Fruit fly (Drosophila melanogaster) whole organism, embryonic: Measurements from ENCODE around the gene CG14082.

Experiments
- ATbp ChIP-seq: fragments of 200-800 bp; sonication (Bioruptor generic); optimal IDR thresholded peaks from 2 replicates; lab custom pipeline; 2017; ENCODE audit warnings: missing biosample characterization, mild to moderate bottlenecking, missing genetic modification characterization, missing genetic modification reagents
- Aef1 ChIP-seq: fragments of 200-800 bp; sonication (Bioruptor generic); IDR thresholded peaks from 3 replicates; pipeline ENCODE4 v1.3.6; 2022; ENCODE audit warnings: missing biosample characterization, missing genetic modification characterization
- BEAF-32 ChIP-seq: fragments of 200-800 bp; sonication (Bioruptor generic); optimal IDR thresholded peaks from 3 replicates; lab custom pipeline; 2017; ENCODE audit warnings: missing biosample characterization, missing genetic modification characterization, mild to moderate bottlenecking, moderate library complexity, missing genetic modification reagents
- CG10462 ChIP-seq: fragments of 200-800 bp; sonication (Bioruptor generic); optimal IDR thresholded peaks from 2 replicates; lab custom pipeline; 2016; ENCODE audit warnings: missing biosample characterization, missing genetic modification characterization
- CG10959 ChIP-seq: fragments of 200-800 bp; sonication (Bioruptor generic); IDR thresholded peaks from 2 replicates; pipeline ENCODE4 v1.3.6; 2022; ENCODE audit warnings: missing biosample characterization, missing genetic modification characterization
- CG13287 ChIP-seq: fragments of 200-800 bp; sonication (Bioruptor generic); IDR thresholded peaks from 2 replicates; pipeline ENCODE4 v1.3.6; 2022; ENCODE audit warnings: missing biosample characterization, missing genetic modification characterization; ENCODE audit not compliant: partially characterized antibody
- CG13894 ChIP-seq: fragments of 200-800 bp; sonication (Bioruptor generic); optimal IDR thresholded peaks from 3 replicates; lab custom pipeline; 2018; ENCODE audit warnings: missing biosample characterization, mild to moderate bottlenecking, missing genetic modification characterization, moderate library complexity
- CG14014 ChIP-seq: fragments of 200-800 bp; sonication (Bioruptor generic); IDR thresholded peaks from 2 replicates; pipeline ENCODE4 v1.3.6; 2022; ENCODE audit warnings: missing biosample characterization, missing genetic modification characterization
- CG14860 ChIP-seq: fragments of 200-800 bp; sonication (Bioruptor generic); IDR thresholded peaks from 3 replicates; pipeline ENCODE4 v1.3.6; 2022; ENCODE audit warnings: missing biosample characterization, missing genetic modification characterization; ENCODE audit not compliant: partially characterized antibody
- CG1647 ChIP-seq: fragments of 200-800 bp; sonication (Bioruptor generic); optimal IDR thresholded peaks from 3 replicates; lab custom pipeline; 2016; ENCODE audit warnings: missing biosample characterization, missing genetic modification characterization
- CG18476 ChIP-seq: fragments of 200-800 bp; sonication (Bioruptor generic); optimal IDR thresholded peaks from 2 replicates; lab custom pipeline; 2016; ENCODE audit warnings: missing biosample characterization, mild to moderate bottlenecking, missing genetic modification characterization
- CG2199 ChIP-seq: fragments of 200-800 bp; sonication (Bioruptor generic); IDR thresholded peaks from 3 replicates; pipeline ENCODE4 v1.3.6; 2022; ENCODE audit warnings: missing biosample characterization, missing genetic modification characterization
- CG3726 ChIP-seq: fragments of 200-800 bp; sonication (Bioruptor generic); IDR thresholded peaks from 3 replicates; pipeline ENCODE4, ENCODE4 v1.3.6; 2022; ENCODE audit warnings: missing biosample characterization, missing genetic modification characterization
- CG6689 ChIP-seq: fragments of 200-800 bp; sonication (Bioruptor generic); IDR thresholded peaks from 2 replicates; pipeline ENCODE4 v1.3.6; 2022; ENCODE audit warnings: missing biosample characterization, missing genetic modification characterization
- CG8944 ChIP-seq: fragments of 200-800 bp; sonication (Bioruptor generic); optimal IDR thresholded peaks from 3 replicates; lab custom pipeline; 2016; ENCODE audit warnings: missing biosample characterization, missing genetic modification characterization
- CG9797 ChIP-seq: fragments of 200-800 bp; sonication (Bioruptor generic); optimal IDR thresholded peaks from 3 replicates; lab custom pipeline; 2018; ENCODE audit warnings: missing biosample characterization, mild to moderate bottlenecking, missing genetic modification characterization
- D19A ChIP-seq: fragments of 200-800 bp; optimal IDR thresholded peaks from 3 replicates; lab custom pipeline; 2019; ENCODE audit warnings: missing biosample characterization, mild to moderate bottlenecking, missing genetic modification characterization, moderate library complexity
- Deaf1 ChIP-seq: fragments of 200-800 bp; optimal IDR thresholded peaks from 3 replicates; lab custom pipeline; 2019; ENCODE audit warnings: missing biosample characterization, mild to moderate bottlenecking, missing genetic modification characterization, moderate library complexity
- E2f1 ChIP-seq: fragments of 200-800 bp; sonication (Bioruptor generic); IDR thresholded peaks from 2 replicates; pipeline ENCODE4 v1.3.6; 2022; ENCODE audit warnings: missing biosample characterization, missing genetic modification characterization
- Elba2 ChIP-seq: fragments of 200-800 bp; sonication (Bioruptor generic); optimal IDR thresholded peaks from 3 replicates; lab custom pipeline; 2016; ENCODE audit warnings: missing biosample characterization, missing genetic modification characterization
- Fer1 ChIP-seq: fragments of 200-800 bp; sonication (Bioruptor generic); optimal IDR thresholded peaks from 2 replicates; lab custom pipeline; 2017; ENCODE audit warnings: missing biosample characterization, mild to moderate bottlenecking, missing genetic modification characterization
- H2.0 ChIP-seq: fragments of 200-800 bp; sonication (Bioruptor generic); IDR thresholded peaks from 2 replicates; pipeline ENCODE4 v1.3.6; 2022; ENCODE audit warnings: missing biosample characterization, missing genetic modification characterization
- Kr ChIP-seq: fragments of 200-800 bp; sonication (Bioruptor generic); optimal IDR thresholded peaks from 2 replicates; lab custom pipeline; 2017; ENCODE audit warnings: missing biosample characterization, mild to moderate bottlenecking, missing genetic modification characterization
- MESR4 ChIP-seq: fragments of 200-800 bp; sonication (Bioruptor generic); optimal IDR thresholded peaks from 2 replicates; lab custom pipeline; 2018; ENCODE audit warnings: missing biosample characterization, mild to moderate bottlenecking, missing genetic modification characterization, moderate library complexity
- Xrp1 ChIP-seq: fragments of 200-800 bp; sonication (Bioruptor generic); IDR thresholded peaks from 2 replicates; pipeline ENCODE4 v1.3.6; 2022; ENCODE audit warnings: missing biosample characterization, missing genetic modification characterization
- YL-1 ChIP-seq: fragments of 200-800 bp; sonication (Bioruptor generic); optimal IDR thresholded peaks from 3 replicates; lab custom pipeline; 2017; ENCODE audit warnings: missing biosample characterization, mild to moderate bottlenecking, missing genetic modification characterization
- ato ChIP-seq: fragments of 200-800 bp; sonication (Bioruptor generic); IDR thresholded peaks from 2 replicates; pipeline ENCODE4 v1.3.6; 2022; ENCODE audit warnings: missing biosample characterization, missing genetic modification characterization; ENCODE audit not compliant: partially characterized antibody
- cad ChIP-seq: fragments of >200 bp; optimal IDR thresholded peaks from 2 replicates; lab custom pipeline; 2017; ENCODE audit warnings: missing biosample characterization, missing genetic modification characterization
- cg ChIP-seq: fragments of 200-800 bp; sonication (Bioruptor generic); optimal IDR thresholded peaks from 3 replicates; lab custom pipeline; 2019; ENCODE audit warnings: missing biosample characterization, mild to moderate bottlenecking, missing genetic modification characterization, moderate library complexity
- cwo ChIP-seq: fragments of 200-800 bp; sonication (Bioruptor generic); optimal IDR thresholded peaks from 3 replicates; lab custom pipeline; 2017; ENCODE audit warnings: missing biosample characterization, missing genetic modification characterization, mild to moderate bottlenecking, moderate library complexity, missing genetic modification reagents
- dmrt11E ChIP-seq: fragments of 200-800 bp; sonication (Bioruptor generic); optimal IDR thresholded peaks from 3 replicates; lab custom pipeline; 2018; ENCODE audit warnings: missing biosample characterization, mild to moderate bottlenecking, missing genetic modification characterization, moderate library complexity
- dmrt99B ChIP-seq: fragments of 200-800 bp; sonication (Bioruptor generic); optimal IDR thresholded peaks from 2 replicates; lab custom pipeline; 2018; ENCODE audit warnings: missing biosample characterization, mild to moderate bottlenecking, missing genetic modification characterization, moderate library complexity
- gcm2 ChIP-seq: fragments of 200-800 bp; sonication (Bioruptor generic); optimal IDR thresholded peaks from 2 replicates; lab custom pipeline; 2016; ENCODE audit warnings: missing biosample characterization, missing genetic modification characterization
- gem ChIP-seq: fragments of 200-800 bp; sonication (Bioruptor generic); optimal IDR thresholded peaks from 2 replicates; lab custom pipeline; 2019; ENCODE audit warnings: missing biosample characterization, mild to moderate bottlenecking, missing genetic modification characterization, moderate library complexity
- kni ChIP-seq: fragments of 200-800 bp; sonication (Bioruptor generic); optimal IDR thresholded peaks from 3 replicates; lab custom pipeline; 2017; ENCODE audit warnings: mild to moderate bottlenecking, missing biosample characterization, missing genetic modification reagents, missing genetic modification characterization
- nau ChIP-seq: fragments of 200-800 bp; sonication (Bioruptor generic); optimal IDR thresholded peaks from 3 replicates; lab custom pipeline; 2017; ENCODE audit warnings: missing biosample characterization, mild to moderate bottlenecking, missing genetic modification characterization, missing genetic modification reagents
- pfk ChIP-seq: fragments of 200-800 bp; sonication (Bioruptor generic); optimal IDR thresholded peaks from 2 replicates; lab custom pipeline; 2018; ENCODE audit warnings: missing biosample characterization, mild to moderate bottlenecking, missing genetic modification characterization, moderate library complexity
- pnt ChIP-seq: fragments of 200-800 bp; sonication (Bioruptor generic); optimal IDR thresholded peaks from 3 replicates; lab custom pipeline; 2016; ENCODE audit warnings: missing biosample characterization, missing genetic modification characterization
- pros ChIP-seq: fragments of 200-800 bp; sonication (Bioruptor generic); optimal IDR thresholded peaks from 3 replicates; lab custom pipeline; 2019; ENCODE audit warnings: missing biosample characterization, mild to moderate bottlenecking, missing genetic modification characterization, moderate library complexity
- pum ChIP-seq: fragments of 200-800 bp; sonication (Bioruptor generic); optimal IDR thresholded peaks from 2 replicates; lab custom pipeline; 2016; ENCODE audit warnings: missing biosample characterization, missing genetic modification characterization
- rib ChIP-seq: fragments of 200-800 bp; sonication (Bioruptor generic); IDR thresholded peaks from 2 replicates; pipeline ENCODE4 v1.3.6; 2022; ENCODE audit warnings: missing biosample characterization, missing genetic modification characterization
- schlank ChIP-seq: fragments of 200-800 bp; sonication (Bioruptor generic); optimal IDR thresholded peaks from 2 replicates; lab custom pipeline; 2018; ENCODE audit warnings: missing biosample characterization, mild to moderate bottlenecking, missing genetic modification characterization
- stwl ChIP-seq: fragments of 200-800 bp; sonication (Bioruptor generic); optimal IDR thresholded peaks from 3 replicates; lab custom pipeline; 2018; ENCODE audit warnings: missing biosample characterization, mild to moderate bottlenecking, missing genetic modification characterization, moderate library complexity
- tap ChIP-seq: fragments of 200-800 bp; optimal IDR thresholded peaks from 3 replicates; lab custom pipeline; 2019; ENCODE audit warnings: missing biosample characterization, mild to moderate bottlenecking, missing genetic modification characterization, moderate library complexity
- tll ChIP-seq, 2 experiments: fragments of 200-800 bp in 1 of 2; fragments of >200 bp in 1 of 2; sonication (Bioruptor generic) in 1 of 2; optimal IDR thresholded peaks; 2 replicates each; lab custom pipeline; 2017 to 2019; ENCODE audit warnings: missing biosample characterization in 2 of 2, missing genetic modification characterization in 2 of 2, mild to moderate bottlenecking in 1 of 2, moderate library complexity in 1 of 2
- twi ChIP-seq: fragments of 200-800 bp; optimal IDR thresholded peaks from 2 replicates; lab custom pipeline; 2019; ENCODE audit warnings: missing biosample characterization, mild to moderate bottlenecking, missing genetic modification characterization, moderate library complexity
- zen ChIP-seq: fragments of 200-800 bp; sonication (Bioruptor generic); optimal IDR thresholded peaks from 3 replicates; lab custom pipeline; 2018; ENCODE audit warnings: missing biosample characterization, mild to moderate bottlenecking, missing genetic modification characterization, moderate library complexity

The CG14082 gene

dm6 chr3L:19083126-19083525 lies 55.6 kb downstream of the CG14082 start:
- TF ChIP-seq CG9797 (GFP tag; lab: Kevin White, UChicago) (no peak), zen (peak; percentile 93), dmrt99B (tag; lab: Kevin White, UChicago) (no peak), pfk (GFP tag; lab: Kevin White, UChicago) (no peak), MESR4 (GFP tag; lab: Kevin White, UChicago) (no peak), cad (peak; percentile 97), CG14860 (GFP tag; lab: Robert Waterston, UW) (no peak), H2.0 (GFP tag; lab: Robert Waterston, UW) (no peak), tll (GFP tag; optimal IDR thresholded peaks at IDR 0.05; lab: Kevin White, UChicago) (peak in 1 of 2 experiments; percentile 95), pnt (no peak), cwo (GFP tag; lab: Kevin White, UChicago) (no peak), twi (peak; percentile 47)
- TF ChIP-seq, all 482 proteins: peak for 4

DNA sequence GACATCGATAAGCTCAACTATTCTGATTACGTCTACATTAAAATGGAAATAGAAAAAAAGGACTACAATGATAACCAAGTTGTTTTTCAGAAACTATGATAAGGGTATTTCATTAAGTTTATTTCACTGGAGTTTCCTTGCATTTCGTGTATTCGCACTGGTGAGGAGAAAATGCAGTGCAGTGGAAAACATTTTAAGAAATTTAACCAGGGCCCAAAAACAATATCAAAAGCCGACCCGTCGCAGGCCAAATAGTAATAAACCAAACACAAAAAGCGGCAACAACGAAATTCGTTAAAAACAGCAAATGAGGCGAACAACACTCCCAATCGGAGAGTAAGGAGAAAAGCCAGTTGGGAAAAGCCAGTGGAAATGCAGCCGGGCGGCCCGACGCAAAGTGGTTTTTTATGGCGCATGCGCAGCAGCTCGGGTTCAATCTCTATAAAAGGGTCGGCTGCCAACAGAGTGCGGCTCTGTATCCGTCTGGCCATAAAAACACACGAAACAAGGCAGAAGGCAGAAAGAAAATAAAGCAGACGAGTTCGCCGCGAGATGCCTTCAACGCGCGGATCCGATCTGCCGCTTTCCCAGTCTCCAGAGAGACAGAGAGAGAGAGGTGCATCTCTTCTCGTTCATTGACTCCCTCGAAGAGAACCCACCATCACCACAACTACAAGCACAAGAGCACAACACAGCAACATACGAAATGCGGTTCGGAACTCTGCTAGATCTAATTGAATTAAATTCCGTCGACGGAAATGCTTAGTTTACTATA lies 57.7 kb downstream of the CG14082 start:
- TF ChIP-seq CG3726 (GFP tag; lab: Robert Waterston, UW): no peak
- TF ChIP-seq BEAF-32: no peak
- peak; percentile 50 for TF ChIP-seq Elba2 (GFP tag; lab: Kevin White, UChicago)
- no peak for TF ChIP-seq CG10462 (GFP tag; lab: Kevin White, UChicago)
- no peak for TF ChIP-seq tap (tag; lab: Kevin White, UChicago)
- TF ChIP-seq YL-1 (GFP tag; lab: Kevin White, UChicago): no peak
- TF ChIP-seq CG6689 (GFP tag; lab: Robert Waterston, UW): no peak
- no peak for TF ChIP-seq CG10959 (GFP tag; lab: Robert Waterston, UW)
- TF ChIP-seq Aef1 (GFP tag; lab: Robert Waterston, UW): no peak
- peak; percentile 1 for TF ChIP-seq ATbp (GFP tag; lab: Kevin White, UChicago)
- TF ChIP-seq pros: no peak
- TF ChIP-seq E2f1 (GFP tag; lab: Robert Waterston, UW): no peak
- no peak for TF ChIP-seq Xrp1
- TF ChIP-seq pum (GFP tag; lab: Kevin White, UChicago): no peak
- TF ChIP-seq rib: 0 out of 2 replicates have a peak, but pooled peaks have one; percentile 15
- TF ChIP-seq CG8944 (GFP tag; lab: Kevin White, UChicago): no peak
- TF ChIP-seq dmrt11E (tag; lab: Kevin White, UChicago): no peak
- TF ChIP-seq kni: peak; percentile 36
- TF ChIP-seq CG1647 (GFP tag; lab: Kevin White, UChicago): no peak
- TF ChIP-seq D19A (tag; lab: Kevin White, UChicago): no peak
- peak; percentile 73 for TF ChIP-seq cg (GFP tag; lab: Kevin White, UChicago)
- peak; percentile 41 for TF ChIP-seq Deaf1
- no peak for TF ChIP-seq Fer1 (GFP tag; lab: Kevin White, UChicago)
- no peak for TF ChIP-seq gem (tag; lab: Kevin White, UChicago)
- no peak for TF ChIP-seq schlank (tag; lab: Kevin White, UChicago)
- peak; percentile 91 for TF ChIP-seq cad
- peak; percentile 32 for TF ChIP-seq stwl
- TF ChIP-seq ato (GFP tag; lab: Robert Waterston, UW): no peak
- no peak for TF ChIP-seq pnt
- TF ChIP-seq gcm2 (GFP tag; lab: Kevin White, UChicago): no peak
- TF ChIP-seq CG13287: no peak
- no peak for TF ChIP-seq CG13894
- TF ChIP-seq nau (GFP tag; lab: Kevin White, UChicago): no peak
- TF ChIP-seq Kr (GFP tag; lab: Kevin White, UChicago): peak; percentile 10
- no peak for TF ChIP-seq CG18476 (GFP tag; lab: Kevin White, UChicago)
- no peak for TF ChIP-seq CG14014 (GFP tag; lab: Robert Waterston, UW)
- 0 out of 3 replicates have a peak, but pooled peaks have one; percentile 78 for TF ChIP-seq CG2199
